Worm (Caenorhabditis elegans) whole organism, L1 larva: ENCODE data around the gene F44E2.10.

ENCODE experiments used
- F16B12.6 ChIP-seq: fragments of 150-350 bp; optimal IDR thresholded peaks from 2 replicates; lab custom pipeline; 2014; ENCODE audit warnings: missing biosample characterization, missing genetic modification characterization
- Y116A8C.19 ChIP-seq: sonication (generic microtip); optimal IDR thresholded peaks from 2 replicates; lab custom pipeline; 2016; ENCODE audit warnings: missing compliant biosample characterization, missing genetic modification characterization, borderline replicate concordance
- aha-1 ChIP-seq: fragments of 150-350 bp; optimal IDR thresholded peaks from 2 replicates; lab custom pipeline; 2014; ENCODE audit warnings: missing biosample characterization, missing genetic modification characterization
- alr-1 ChIP-seq: fragments of 200-800 bp; sonication (Bioruptor generic); optimal IDR thresholded peaks from 2 replicates; lab custom pipeline; 2018; ENCODE audit warnings: borderline replicate concordance, mild to moderate bottlenecking, missing genetic modification characterization, missing compliant biosample characterization
- ama-1 ChIP-seq: fragments of 150-350 bp; optimal IDR thresholded peaks from 2 replicates; lab custom pipeline; 2014
- blmp-1 ChIP-seq: fragments of 150-350 bp; optimal IDR thresholded peaks from 2 replicates; lab custom pipeline; 2014; ENCODE audit warnings: missing biosample characterization, missing genetic modification characterization
- ceh-8 ChIP-seq: fragments of 200-800 bp; sonication (Bioruptor generic); optimal IDR thresholded peaks from 2 replicates; lab custom pipeline; 2018; ENCODE audit warnings: mild to moderate bottlenecking, missing genetic modification characterization, moderate library complexity, missing compliant biosample characterization
- ceh-82 ChIP-seq, 3 experiments: fragments of 150-350 bp in 1 of 3; sonication (generic microtip) in 2 of 3; optimal IDR thresholded peaks; 2 replicates each; lab custom pipeline; 2014 to 2017; ENCODE audit warnings: missing biosample characterization in 3 of 3, missing genetic modification characterization in 3 of 3
- ceh-88 ChIP-seq: fragments of 200-800 bp; sonication (Bioruptor generic); IDR thresholded peaks from 2 replicates; pipeline ENCODE4 v1.3.6; 2022; ENCODE audit warnings: missing genetic modification characterization, missing compliant biosample characterization
- ceh-90 ChIP-seq: sonication (generic microtip); optimal IDR thresholded peaks from 2 replicates; lab custom pipeline; 2016; ENCODE audit warnings: missing genetic modification characterization, missing compliant biosample characterization
- dpl-1 ChIP-seq, 3 experiments: fragments of 150-350 bp in 2 of 3; sonication (generic microtip) in 1 of 3; optimal IDR thresholded peaks; 2 replicates each; lab custom pipeline; 2014 to 2017; ENCODE audit warnings: missing biosample characterization in 3 of 3, missing genetic modification characterization in 3 of 3, missing genetic modification reagents in 3 of 3
- dsc-1 ChIP-seq: sonication (generic microtip); optimal IDR thresholded peaks from 2 replicates; lab custom pipeline; 2016; ENCODE audit warnings: mild to moderate bottlenecking, missing genetic modification characterization, missing compliant biosample characterization
- efl-1 ChIP-seq, 4 experiments: fragments of 150-350 bp; optimal IDR thresholded peaks in 3 of 4; peaks in 1 of 4; 1 replicate in 1 of 4; 2 replicates in 3 of 4; lab custom pipeline; 2014; ENCODE audit warnings: missing biosample characterization in 2 of 4, missing genetic modification characterization in 2 of 4, missing genetic modification reagents in 2 of 4
- egl-27 ChIP-seq, 2 experiments: fragments of 150-350 bp in 1 of 2; sonication (generic microtip); optimal IDR thresholded peaks; 3 replicates each; lab custom pipeline; 2017 to 2018; ENCODE audit warnings: missing biosample characterization in 2 of 2, missing genetic modification characterization in 2 of 2, missing genetic modification reagents in 2 of 2
- elt-2 ChIP-seq: sonication (generic microtip); optimal IDR thresholded peaks from 2 replicates; lab custom pipeline; 2016; ENCODE audit warnings: missing genetic modification characterization, mild to moderate bottlenecking, inconsistent platforms, missing compliant biosample characterization, missing genetic modification reagents
- ets-5 ChIP-seq: fragments of 200-800 bp; sonication (Bioruptor generic); IDR thresholded peaks from 2 replicates; pipeline ENCODE4 v1.3.6; 2022; ENCODE audit warnings: missing genetic modification characterization, missing compliant biosample characterization
- fkh-10 ChIP-seq: sonication (generic microtip); optimal IDR thresholded peaks from 2 replicates; lab custom pipeline; 2017; ENCODE audit warnings: missing biosample characterization, missing genetic modification reagents, missing genetic modification characterization
- fkh-4 ChIP-seq: sonication (generic microtip); optimal IDR thresholded peaks from 2 replicates; lab custom pipeline; 2016; ENCODE audit warnings: missing compliant biosample characterization, missing genetic modification characterization, borderline replicate concordance
- fkh-8 ChIP-seq: sonication (generic microtip); optimal IDR thresholded peaks from 2 replicates; lab custom pipeline; 2016; ENCODE audit warnings: mild to moderate bottlenecking, missing genetic modification characterization, missing compliant biosample characterization
- grh-1 ChIP-seq: fragments of 200-800 bp; sonication (Bioruptor generic); IDR thresholded peaks from 2 replicates; pipeline ENCODE4 v1.3.6; 2022; ENCODE audit warnings: missing genetic modification reagents, missing genetic modification characterization, missing compliant biosample characterization
- hlh-17 ChIP-seq: fragments of 200-800 bp; sonication (Bioruptor generic); optimal IDR thresholded peaks from 2 replicates; lab custom pipeline; 2018; ENCODE audit warnings: missing genetic modification characterization, mild to moderate bottlenecking, missing compliant biosample characterization, moderate library complexity, borderline replicate concordance
- hlh-4 ChIP-seq: sonication (generic microtip); optimal IDR thresholded peaks from 2 replicates; lab custom pipeline; 2016; ENCODE audit warnings: mild to moderate bottlenecking, missing genetic modification characterization, missing compliant biosample characterization
- hpl-2 ChIP-seq: fragments of 150-350 bp; optimal IDR thresholded peaks from 2 replicates; lab custom pipeline; 2014; ENCODE audit warnings: missing biosample characterization, missing genetic modification reagents, missing genetic modification characterization
- jun-1 ChIP-seq: fragments of 150-350 bp; optimal IDR thresholded peaks from 2 replicates; lab custom pipeline; 2014; ENCODE audit warnings: missing biosample characterization, missing genetic modification reagents, missing genetic modification characterization
- lin-14 ChIP-seq: fragments of 200-800 bp; sonication (Bioruptor generic); optimal IDR thresholded peaks from 2 replicates; lab custom pipeline; 2018; ENCODE audit warnings: mild to moderate bottlenecking, missing genetic modification characterization, moderate library complexity, missing compliant biosample characterization
- lin-15B ChIP-seq: fragments of 150-350 bp; sonication (generic microtip); optimal IDR thresholded peaks from 3 replicates; lab custom pipeline; 2014; ENCODE audit warnings: missing biosample characterization, missing genetic modification characterization
- lin-39 ChIP-seq: fragments of 150-350 bp; optimal IDR thresholded peaks from 2 replicates; lab custom pipeline; 2014; ENCODE audit warnings: missing biosample characterization, missing genetic modification reagents, missing genetic modification characterization
- lir-3 ChIP-seq: sonication (generic microtip); optimal IDR thresholded peaks from 2 replicates; lab custom pipeline; 2016; ENCODE audit warnings: mild to moderate bottlenecking, missing genetic modification characterization, moderate library complexity, missing compliant biosample characterization; ENCODE audit not compliant: poor library complexity
- lsy-2 ChIP-seq, 2 experiments: fragments of 150-350 bp; optimal IDR thresholded peaks; 2 replicates each; lab custom pipeline; 2014; ENCODE audit warnings: missing biosample characterization in 2 of 2, missing genetic modification characterization in 2 of 2
- mab-9 ChIP-seq: fragments of 200-800 bp; sonication (Bioruptor generic); IDR thresholded peaks from 2 replicates; pipeline ENCODE4 v1.3.6; 2022; ENCODE audit warnings: missing genetic modification reagents, missing genetic modification characterization, missing compliant biosample characterization
- mef-2 ChIP-seq: fragments of 150-350 bp; optimal IDR thresholded peaks from 2 replicates; lab custom pipeline; 2014; ENCODE audit warnings: missing biosample characterization, missing genetic modification characterization
- mep-1 ChIP-seq: fragments of 150-350 bp; optimal IDR thresholded peaks from 2 replicates; lab custom pipeline; 2014; ENCODE audit warnings: missing biosample characterization, missing genetic modification characterization
- nhr-11 ChIP-seq: fragments of 150-350 bp; optimal IDR thresholded peaks from 2 replicates; lab custom pipeline; 2014; ENCODE audit warnings: missing biosample characterization, missing genetic modification characterization
- nhr-12 ChIP-seq: sonication (generic microtip); optimal IDR thresholded peaks from 2 replicates; lab custom pipeline; 2017; ENCODE audit warnings: missing biosample characterization, missing genetic modification characterization
- nhr-19 ChIP-seq: fragments of 200-800 bp; sonication (Bioruptor generic); conservative IDR thresholded peaks from 2 replicates; pipeline ENCODE4 v1.3.6; 2022; ENCODE audit warnings: missing genetic modification characterization, missing compliant biosample characterization
- nhr-20 ChIP-seq: sonication (generic microtip); optimal IDR thresholded peaks from 2 replicates; lab custom pipeline; 2016; ENCODE audit warnings: mild to moderate bottlenecking, missing genetic modification characterization, missing compliant biosample characterization
- nhr-28 ChIP-seq: fragments of 150-350 bp; optimal IDR thresholded peaks from 2 replicates; lab custom pipeline; 2014; ENCODE audit warnings: missing biosample characterization, missing genetic modification characterization
- nhr-47 ChIP-seq: sonication (generic microtip); optimal IDR thresholded peaks from 2 replicates; lab custom pipeline; 2016; ENCODE audit warnings: mild to moderate bottlenecking, missing genetic modification characterization, moderate library complexity, missing compliant biosample characterization
- nhr-71 ChIP-seq: sonication (generic microtip); optimal IDR thresholded peaks from 2 replicates; lab custom pipeline; 2016; ENCODE audit warnings: mild to moderate bottlenecking, missing genetic modification characterization, moderate library complexity, missing compliant biosample characterization
- nhr-76 ChIP-seq: sonication (generic microtip); optimal IDR thresholded peaks from 2 replicates; lab custom pipeline; 2017; ENCODE audit warnings: missing biosample characterization, missing genetic modification characterization
- nhr-77 ChIP-seq: fragments of 150-350 bp; optimal IDR thresholded peaks from 2 replicates; lab custom pipeline; 2014; ENCODE audit warnings: missing biosample characterization, missing genetic modification characterization
- pag-3 ChIP-seq: sonication (generic microtip); optimal IDR thresholded peaks from 2 replicates; lab custom pipeline; 2017; ENCODE audit warnings: missing genetic modification characterization, mild to moderate bottlenecking, missing compliant biosample characterization, antibody characterized with exemption, borderline replicate concordance; ENCODE audit not compliant: insufficient read depth
- pqm-1 ChIP-seq: sonication (generic microtip); optimal IDR thresholded peaks from 3 replicates; lab custom pipeline; 2017; ENCODE audit warnings: missing biosample characterization, missing genetic modification characterization
- skn-1 ChIP-seq: fragments of 150-350 bp; optimal IDR thresholded peaks from 2 replicates; lab custom pipeline; 2014; ENCODE audit warnings: missing biosample characterization, missing genetic modification characterization
- snpc-4 ChIP-seq: fragments of 150-350 bp; optimal IDR thresholded peaks from 2 replicates; lab custom pipeline; 2014; ENCODE audit warnings: missing biosample characterization, missing genetic modification characterization
- sox-4 ChIP-seq: sonication (generic microtip); optimal IDR thresholded peaks from 2 replicates; lab custom pipeline; 2016; ENCODE audit warnings: missing genetic modification characterization, missing compliant biosample characterization
- tbx-2 ChIP-seq: sonication (generic microtip); optimal IDR thresholded peaks from 2 replicates; lab custom pipeline; 2016; ENCODE audit warnings: missing genetic modification characterization, missing compliant biosample characterization
- tlp-1 ChIP-seq: fragments of 150-350 bp; optimal IDR thresholded peaks from 2 replicates; lab custom pipeline; 2014; ENCODE audit warnings: missing biosample characterization, missing genetic modification characterization
- unc-130 ChIP-seq: fragments of 150-350 bp; optimal IDR thresholded peaks from 2 replicates; lab custom pipeline; 2017; ENCODE audit warnings: missing biosample characterization, missing genetic modification characterization, inconsistent platforms
- unc-62 ChIP-seq: fragments of 150-350 bp; optimal IDR thresholded peaks from 2 replicates; lab custom pipeline; 2014; ENCODE audit warnings: missing biosample characterization, missing genetic modification reagents, missing genetic modification characterization
- zag-1 ChIP-seq: fragments of 150-350 bp; optimal IDR thresholded peaks from 2 replicates; lab custom pipeline; 2014; ENCODE audit warnings: missing biosample characterization, missing genetic modification characterization

F44E2.10 gene

ce11 chrIII:8782080-8782479 is 48.8 kb downstream of the F44E2.10 start:
- TF ChIP-seq aha-1 (no peak), lir-3 (no peak), nhr-77 (tag; lab: Kevin White, UChicago) (no peak), lin-14 (GFP tag; lab: Kevin White, UChicago) (peak; percentile 86), nhr-47 (tag; lab: Kevin White, UChicago) (no peak), unc-62 (GFP tag; lab: Kevin White, UChicago) (no peak), ets-5 (GFP tag; lab: Robert Waterston, UW) (no peak), ceh-90 (tag; lab: Kevin White, UChicago) (no peak), lin-15B (tag; lab: Kevin White, UChicago) (no peak), lsy-2 (tag; optimal IDR thresholded peaks at IDR 0.05; lab: Kevin White, UChicago) (peak; percentile 12 to 31), skn-1 (tag; lab: Kevin White, UChicago) (peak; percentile 16), Y116A8C.19 (tag; lab: Kevin White, UChicago) (no peak), pqm-1 (tag; lab: Kevin White, UChicago) (no peak), nhr-76 (no peak), nhr-19 (GFP tag; lab: Robert Waterston, UW) (no peak), mep-1 (peak; percentile 3), egl-27 (tag; optimal IDR thresholded peaks at IDR 0.05; lab: Kevin White, UChicago) (no peak), fkh-4 (tag; lab: Kevin White, UChicago) (no peak), dpl-1 (GFP tag; optimal IDR thresholded peaks at IDR 0.05; lab: Kevin White, UChicago) (no peak), mab-9 (GFP tag; lab: Robert Waterston, UW) (no peak), hlh-4 (no peak), jun-1 (tag; lab: Kevin White, UChicago) (no peak), fkh-10 (GFP tag; lab: Kevin White, UChicago) (peak; percentile 67), efl-1 (optimal IDR thresholded peaks at IDR 0.05; lab: Kevin White, UChicago) (no peak), efl-1 (GFP tag; optimal IDR thresholded peaks at IDR 0.05 in 1 of 2; lab: Kevin White, UChicago) (peak; percentile 2 to 3), nhr-12 (no peak), nhr-20 (tag; lab: Kevin White, UChicago) (no peak), grh-1 (no peak), snpc-4 (tag; lab: Kevin White, UChicago) (no peak), alr-1 (tag; lab: Kevin White, UChicago) (no peak), mef-2 (tag; lab: Kevin White, UChicago) (peak; percentile 31), nhr-71 (tag; lab: Kevin White, UChicago) (peak; percentile 39), hlh-17 (no peak), dsc-1 (tag; lab: Kevin White, UChicago) (peak; percentile 14), lin-39 (tag; lab: Kevin White, UChicago) (no peak), ceh-88 (no peak), nhr-28 (tag; lab: Kevin White, UChicago) (no peak), fkh-8 (peak; percentile 24), pag-3 (tag; lab: Kevin White, UChicago) (no peak), nhr-11 (tag; lab: Kevin White, UChicago) (no peak), tlp-1 (tag; lab: Kevin White, UChicago) (no peak), unc-130 (tag; lab: Kevin White, UChicago) (no peak)

ce11 chrIII:8780473-8780872 is 50.4 kb downstream of the F44E2.10 start:
- TF ChIP-seq grh-1 (peak; percentile 87), lsy-2 (tag; optimal IDR thresholded peaks at IDR 0.05; lab: Kevin White, UChicago) (peak in 1 of 2 experiments; percentile 55), ets-5 (GFP tag; lab: Robert Waterston, UW) (no peak), hlh-4 (no peak), lir-3 (peak; percentile 27), ama-1 (no peak), zag-1 (tag; lab: Kevin White, UChicago) (no peak), F16B12.6 (tag; lab: Kevin White, UChicago) (no peak), tbx-2 (peak; percentile 74), sox-4 (tag; lab: Kevin White, UChicago) (no peak), ceh-8 (no peak), jun-1 (tag; lab: Kevin White, UChicago) (peak; percentile 53), nhr-20 (tag; lab: Kevin White, UChicago) (peak; percentile 87), efl-1 (optimal IDR thresholded peaks at IDR 0.05; lab: Kevin White, UChicago) (peak; percentile 5 to 33), efl-1 (GFP tag; optimal IDR thresholded peaks at IDR 0.05 in 1 of 2; lab: Kevin White, UChicago) (peak; percentile 20 to 86), fkh-10 (GFP tag; lab: Kevin White, UChicago) (no peak), elt-2 (no peak), hpl-2 (GFP tag; lab: Kevin White, UChicago) (no peak), nhr-71 (tag; lab: Kevin White, UChicago) (peak; percentile 81), Y116A8C.19 (tag; lab: Kevin White, UChicago) (no peak), blmp-1 (tag; lab: Kevin White, UChicago) (peak; percentile 81), ceh-82 (tag; optimal IDR thresholded peaks at IDR 0.05; lab: Kevin White, UChicago) (peak in 1 of 3 experiments; percentile 20)
